Fruit fly (Drosophila melanogaster) whole organism, embryonic: ENCODE results near the gene CG15625.

Source experiments
- Aef1 ChIP-seq: fragments of 200-800 bp; sonication (Bioruptor generic); IDR thresholded peaks from 3 replicates; pipeline ENCODE4 v1.3.6; 2022; ENCODE audit warnings: missing biosample characterization, missing genetic modification characterization
- Atf3 ChIP-seq: fragments of 200-800 bp; sonication (Bioruptor generic); optimal IDR thresholded peaks from 3 replicates; lab custom pipeline; 2016; ENCODE audit warnings: missing biosample characterization, missing genetic modification characterization
- Atf6 ChIP-seq: fragments of 200-800 bp; sonication (Bioruptor generic); IDR thresholded peaks from 2 replicates; pipeline ENCODE4 v1.3.6; 2022; ENCODE audit warnings: missing biosample characterization, missing genetic modification characterization
- Bdp1 ChIP-seq: fragments of 200-800 bp; sonication (Bioruptor generic); optimal IDR thresholded peaks from 3 replicates; lab custom pipeline; 2016; ENCODE audit warnings: missing biosample characterization, missing genetic modification characterization
- CG11696 ChIP-seq: fragments of 200-800 bp; sonication (Bioruptor generic); IDR thresholded peaks from 2 replicates; pipeline ENCODE4 v1.3.6; 2022; ENCODE audit warnings: missing biosample characterization, missing genetic modification characterization
- CG11723 ChIP-seq: fragments of 200-800 bp; sonication (Bioruptor generic); optimal IDR thresholded peaks from 2 replicates; lab custom pipeline; 2017; ENCODE audit warnings: missing biosample characterization, mild to moderate bottlenecking, missing genetic modification characterization
- CG12236 ChIP-seq: fragments of 200-800 bp; sonication (Bioruptor generic); optimal IDR thresholded peaks from 2 replicates; lab custom pipeline; 2016; ENCODE audit warnings: missing biosample characterization, missing genetic modification characterization
- CG15479 ChIP-seq: fragments of 200-800 bp; sonication (Bioruptor generic); optimal IDR thresholded peaks from 3 replicates; lab custom pipeline; 2019; ENCODE audit warnings: missing biosample characterization, mild to moderate bottlenecking, missing genetic modification characterization, moderate library complexity
- CG18476 ChIP-seq: fragments of 200-800 bp; sonication (Bioruptor generic); optimal IDR thresholded peaks from 2 replicates; lab custom pipeline; 2016; ENCODE audit warnings: missing biosample characterization, mild to moderate bottlenecking, missing genetic modification characterization
- CG18764 ChIP-seq: fragments of 200-800 bp; sonication (Bioruptor generic); optimal IDR thresholded peaks from 3 replicates; lab custom pipeline; 2016; ENCODE audit warnings: missing biosample characterization, missing genetic modification characterization
- CG2875 ChIP-seq: fragments of 200-800 bp; sonication (Bioruptor generic); optimal IDR thresholded peaks from 2 replicates; lab custom pipeline; 2017; ENCODE audit warnings: missing biosample characterization, mild to moderate bottlenecking, missing genetic modification characterization, missing genetic modification reagents
- CG4854 ChIP-seq: fragments of 200-800 bp; sonication (Bioruptor generic); optimal IDR thresholded peaks from 2 replicates; lab custom pipeline; 2016; ENCODE audit warnings: missing biosample characterization, missing genetic modification characterization, inconsistent platforms
- CG5245 ChIP-seq: fragments of 200-800 bp; sonication (Bioruptor generic); optimal IDR thresholded peaks from 3 replicates; lab custom pipeline; 2016; ENCODE audit warnings: missing biosample characterization, missing genetic modification characterization
- CG6254 ChIP-seq: fragments of 200-800 bp; sonication (Bioruptor generic); optimal IDR thresholded peaks from 3 replicates; lab custom pipeline; 2017; ENCODE audit warnings: mild to moderate bottlenecking, missing biosample characterization, missing genetic modification reagents, missing genetic modification characterization
- CG6272 ChIP-seq: fragments of 200-800 bp; sonication (Bioruptor generic); IDR thresholded peaks from 2 replicates; pipeline ENCODE4 v1.3.6; 2022; ENCODE audit warnings: missing biosample characterization, missing genetic modification characterization
- CG6791 ChIP-seq: fragments of 200-800 bp; sonication (Bioruptor generic); IDR thresholded peaks from 3 replicates; pipeline ENCODE4 v1.3.6; 2022; ENCODE audit warnings: missing biosample characterization, missing genetic modification characterization; ENCODE audit not compliant: partially characterized antibody
- CG7786 ChIP-seq: fragments of 200-800 bp; sonication (Bioruptor generic); optimal IDR thresholded peaks from 2 replicates; lab custom pipeline; 2016; ENCODE audit warnings: missing biosample characterization, missing genetic modification characterization
- CG7987 ChIP-seq: fragments of 200-800 bp; sonication (Bioruptor generic); optimal IDR thresholded peaks from 2 replicates; lab custom pipeline; 2018; ENCODE audit warnings: missing biosample characterization, mild to moderate bottlenecking, missing genetic modification characterization, moderate library complexity
- CG8924 ChIP-seq: fragments of 200-800 bp; optimal IDR thresholded peaks from 3 replicates; lab custom pipeline; 2019; ENCODE audit warnings: missing biosample characterization, mild to moderate bottlenecking, missing genetic modification characterization, moderate library complexity
- Dfd ChIP-seq, 2 experiments: fragments of >200 bp; optimal IDR thresholded peaks; 2 replicates each; lab custom pipeline; 2017; ENCODE audit warnings: missing biosample characterization in 2 of 2, missing genetic modification characterization in 2 of 2
- Eip74EF ChIP-seq, 2 experiments: fragments of 200-800 bp in 1 of 2; fragments of >200 bp in 1 of 2; sonication (Bioruptor generic) in 1 of 2; optimal IDR thresholded peaks; 2 replicates each; lab custom pipeline; 2017 to 2019; ENCODE audit warnings: missing biosample characterization in 2 of 2, missing genetic modification characterization in 2 of 2, mild to moderate bottlenecking in 1 of 2, moderate library complexity in 1 of 2
- H15 ChIP-seq: fragments of 200-800 bp; sonication (Bioruptor generic); IDR thresholded peaks from 3 replicates; pipeline ENCODE4 v1.3.6; 2022; ENCODE audit warnings: missing biosample characterization, missing genetic modification characterization
- Jarid2 ChIP-seq: fragments of 200-800 bp; sonication (Bioruptor generic); optimal IDR thresholded peaks from 3 replicates; lab custom pipeline; 2017; ENCODE audit warnings: mild to moderate bottlenecking, missing biosample characterization, missing genetic modification reagents, missing genetic modification characterization
- MBD-R2 ChIP-seq: fragments of 200-800 bp; sonication (Bioruptor generic); IDR thresholded peaks from 2 replicates; pipeline ENCODE4 v1.3.6; 2022; ENCODE audit warnings: missing biosample characterization, missing genetic modification characterization
- Max ChIP-seq: fragments of 200-800 bp; sonication (Bioruptor generic); optimal IDR thresholded peaks from 2 replicates; lab custom pipeline; 2016; ENCODE audit warnings: missing biosample characterization, mild to moderate bottlenecking, missing genetic modification characterization
- Rx ChIP-seq: fragments of 200-800 bp; sonication (Bioruptor generic); IDR thresholded peaks from 2 replicates; pipeline ENCODE4 v1.3.6; 2022; ENCODE audit warnings: missing biosample characterization, missing genetic modification characterization
- Spps ChIP-seq: fragments of 200-800 bp; sonication (Bioruptor generic); optimal IDR thresholded peaks from 2 replicates; lab custom pipeline; 2018; ENCODE audit warnings: missing biosample characterization, mild to moderate bottlenecking, missing genetic modification characterization
- TFAM ChIP-seq: fragments of 200-800 bp; sonication (Bioruptor generic); optimal IDR thresholded peaks from 2 replicates; lab custom pipeline; 2017; ENCODE audit warnings: missing biosample characterization, missing genetic modification characterization, inconsistent platforms
- bcd ChIP-seq: fragments of 200-800 bp; sonication (Bioruptor generic); optimal IDR thresholded peaks from 2 replicates; lab custom pipeline; 2017; ENCODE audit warnings: missing biosample characterization, mild to moderate bottlenecking, missing genetic modification characterization
- btn ChIP-seq: fragments of 200-800 bp; sonication (Bioruptor generic); optimal IDR thresholded peaks from 2 replicates; lab custom pipeline; 2016; ENCODE audit warnings: missing biosample characterization, missing genetic modification characterization
- croc ChIP-seq: fragments of 200-800 bp; sonication (Bioruptor generic); conservative IDR thresholded peaks from 3 replicates; pipeline ENCODE4 v1.3.6; 2022; ENCODE audit warnings: missing biosample characterization, missing genetic modification characterization
- dati ChIP-seq: fragments of 200-800 bp; sonication (Bioruptor generic); IDR thresholded peaks from 2 replicates; pipeline ENCODE4 v1.3.6; 2022; ENCODE audit warnings: missing biosample characterization, missing genetic modification characterization
- emc ChIP-seq: fragments of 200-800 bp; sonication (Bioruptor generic); optimal IDR thresholded peaks from 2 replicates; lab custom pipeline; 2016; ENCODE audit warnings: missing biosample characterization, missing genetic modification characterization
- fru ChIP-seq: fragments of >200 bp; optimal IDR thresholded peaks from 2 replicates; lab custom pipeline; 2017
- gem ChIP-seq: fragments of 200-800 bp; sonication (Bioruptor generic); optimal IDR thresholded peaks from 2 replicates; lab custom pipeline; 2019; ENCODE audit warnings: missing biosample characterization, mild to moderate bottlenecking, missing genetic modification characterization, moderate library complexity
- gsb ChIP-seq: fragments of 200-800 bp; sonication (Bioruptor generic); IDR thresholded peaks from 2 replicates; pipeline ENCODE4 v1.3.6; 2022; ENCODE audit warnings: missing biosample characterization, missing genetic modification characterization
- gsb-n ChIP-seq: fragments of 200-800 bp; sonication (Bioruptor generic); optimal IDR thresholded peaks from 3 replicates; lab custom pipeline; 2018; ENCODE audit warnings: missing biosample characterization, mild to moderate bottlenecking, missing genetic modification characterization
- her ChIP-seq: fragments of 200-800 bp; sonication (Bioruptor generic); optimal IDR thresholded peaks from 2 replicates; lab custom pipeline; 2016; ENCODE audit warnings: missing biosample characterization, missing genetic modification characterization
- inv ChIP-seq: fragments of 200-800 bp; sonication (Bioruptor generic); IDR thresholded peaks from 2 replicates; pipeline ENCODE4 v1.3.6; 2022; ENCODE audit warnings: missing biosample characterization, missing genetic modification characterization; ENCODE audit not compliant: partially characterized antibody
- knrl ChIP-seq: fragments of 200-800 bp; sonication (Bioruptor generic); IDR thresholded peaks from 3 replicates; pipeline ENCODE4 v1.3.6; 2022; ENCODE audit warnings: missing biosample characterization, missing genetic modification characterization; ENCODE audit not compliant: partially characterized antibody
- lab ChIP-seq: fragments of 200-800 bp; sonication (Bioruptor generic); optimal IDR thresholded peaks from 3 replicates; lab custom pipeline; 2017; ENCODE audit warnings: missing biosample characterization, missing genetic modification characterization, mild to moderate bottlenecking, moderate library complexity, missing genetic modification reagents
- lmd ChIP-seq: fragments of 200-800 bp; sonication (Bioruptor generic); IDR thresholded peaks from 2 replicates; pipeline ENCODE4 v1.3.6; 2022; ENCODE audit warnings: missing biosample characterization, missing genetic modification characterization
- mirr ChIP-seq: fragments of 200-800 bp; sonication (Bioruptor generic); optimal IDR thresholded peaks from 3 replicates; lab custom pipeline; 2018; ENCODE audit warnings: missing biosample characterization, mild to moderate bottlenecking, missing genetic modification characterization
- oc ChIP-seq: fragments of 200-800 bp; sonication (Bioruptor generic); optimal IDR thresholded peaks from 2 replicates; lab custom pipeline; 2018; ENCODE audit warnings: missing biosample characterization, mild to moderate bottlenecking, missing genetic modification characterization, moderate library complexity
- onecut ChIP-seq: fragments of 200-800 bp; sonication (Bioruptor generic); IDR thresholded peaks from 2 replicates; pipeline ENCODE4 v1.3.6; 2022; ENCODE audit warnings: missing biosample characterization, missing genetic modification characterization
- p53 ChIP-seq: fragments of 200-800 bp; sonication (Bioruptor generic); optimal IDR thresholded peaks from 2 replicates; lab custom pipeline; 2016; ENCODE audit warnings: missing biosample characterization, missing genetic modification characterization
- pzg ChIP-seq: fragments of 200-800 bp; sonication (Bioruptor generic); optimal IDR thresholded peaks from 3 replicates; lab custom pipeline; 2018; ENCODE audit warnings: missing biosample characterization, mild to moderate bottlenecking, missing genetic modification characterization, moderate library complexity
- sd ChIP-seq: fragments of 200-800 bp; sonication (Bioruptor generic); optimal IDR thresholded peaks from 3 replicates; lab custom pipeline; 2018; ENCODE audit warnings: missing biosample characterization, mild to moderate bottlenecking, missing genetic modification characterization, moderate library complexity
- slp2 ChIP-seq: fragments of 200-800 bp; sonication (Bioruptor generic); optimal IDR thresholded peaks from 2 replicates; lab custom pipeline; 2016; ENCODE audit warnings: missing biosample characterization, missing genetic modification characterization
- tna ChIP-seq: fragments of 200-800 bp; sonication (Bioruptor generic); IDR thresholded peaks from 2 replicates; pipeline ENCODE4 v1.3.6; 2022; ENCODE audit warnings: missing biosample characterization, missing genetic modification characterization; ENCODE audit not compliant: partially characterized antibody
- wdn ChIP-seq: fragments of 200-800 bp; sonication (Bioruptor generic); IDR thresholded peaks from 2 replicates; pipeline ENCODE4 v1.3.6; 2022; ENCODE audit warnings: missing biosample characterization, missing genetic modification characterization

Gene CG15625

dm6 chr2L:4856118-4856517, 33.7 kb upstream of the CG15625 start (continued):
- TF ChIP-seq gsb-n (tag; lab: Kevin White, UChicago) (peak; percentile 59), pzg (no peak), CG12236 (GFP tag; lab: Kevin White, UChicago) (no peak), dati (GFP tag; lab: Robert Waterston, UW) (no peak), inv (GFP tag; lab: Robert Waterston, UW) (no peak), CG7786 (GFP tag; lab: Kevin White, UChicago) (no peak), bcd (GFP tag; lab: Kevin White, UChicago) (peak; percentile 44), mirr (GFP tag; lab: Kevin White, UChicago) (no peak), CG8924 (tag; lab: Kevin White, UChicago) (peak; percentile 75), croc (GFP tag; lab: Robert Waterston, UW) (peak; percentile 42; the same call in 2 of the 3 replicates), CG15479 (GFP tag; lab: Kevin White, UChicago) (no peak), her (GFP tag; lab: Kevin White, UChicago) (no peak), H15 (GFP tag; lab: Robert Waterston, UW) (no peak), Jarid2 (no peak), CG6791 (GFP tag; lab: Robert Waterston, UW) (no peak), lmd (GFP tag; lab: Robert Waterston, UW) (peak; percentile 51), Aef1 (GFP tag; lab: Robert Waterston, UW) (peak; percentile 33; the same call in 1 of the 3 replicates), gsb (GFP tag; lab: Robert Waterston, UW) (no peak), wdn (no peak), CG6254 (GFP tag; lab: Kevin White, UChicago) (peak; percentile 50), Atf6 (GFP tag; lab: Robert Waterston, UW) (peak; percentile 53; the same call in 1 of the 2 replicates), Max (GFP tag; lab: Kevin White, UChicago) (no peak), oc (peak; percentile 39), p53 (GFP tag; lab: Kevin White, UChicago) (no peak), MBD-R2 (GFP tag; lab: Robert Waterston, UW) (no peak), CG11696 (GFP tag; lab: Robert Waterston, UW) (peak; percentile 87), CG11723 (no peak), btn (no peak), lab (GFP tag; lab: Kevin White, UChicago) (peak; percentile 82), knrl (no peak), CG5245 (GFP tag; lab: Kevin White, UChicago) (peak; percentile 15), gem (tag; lab: Kevin White, UChicago) (peak; percentile 87), Spps (tag; lab: Kevin White, UChicago) (peak; percentile 57), CG6272 (0 out of 2 replicates have a peak, but pooled peaks have one; percentile 29), Dfd (GFP tag; optimal IDR thresholded peaks at IDR 0.05; lab: Kevin White, UChicago) (no peak), onecut (GFP tag; lab: Robert Waterston, UW) (peak; percentile 56), CG7987 (GFP tag; lab: Kevin White, UChicago) (peak; percentile 10), Eip74EF (GFP tag; optimal IDR thresholded peaks at IDR 0.05; lab: Kevin White, UChicago) (peak in 1 of 2 experiments; percentile 2), Bdp1 (GFP tag; lab: Kevin White, UChicago) (no peak), TFAM (GFP tag; lab: Kevin White, UChicago) (no peak), Rx (0 out of 2 replicates have a peak, but pooled peaks have one; percentile 24), fru (lab: Kevin White, UChicago) (no peak), CG4854 (no peak), tna (no peak), CG2875 (GFP tag; lab: Kevin White, UChicago) (peak; percentile 32), slp2 (no peak), emc (GFP tag; lab: Kevin White, UChicago) (no peak), CG18476 (GFP tag; lab: Kevin White, UChicago) (no peak), sd (tag; lab: Kevin White, UChicago) (peak; percentile 48), Atf3 (GFP tag; lab: Kevin White, UChicago) (no peak), CG18764 (GFP tag; lab: Kevin White, UChicago) (peak; percentile 33)
